Fruit fly (Drosophila melanogaster) whole organism, wandering third instar larva: ENCODE results near the gene CG3407.

ENCODE experiments used
- CG9705 ChIP-seq: fragments of 200-800 bp; sonication (Bioruptor generic); optimal IDR thresholded peaks from 2 replicates; lab custom pipeline; 2018; ENCODE audit warnings: missing biosample characterization, mild to moderate bottlenecking, missing genetic modification characterization
- CrebA ChIP-seq: fragments of 200-800 bp; sonication (Bioruptor generic); optimal IDR thresholded peaks from 2 replicates; lab custom pipeline; 2016; ENCODE audit warnings: missing biosample characterization, mild to moderate bottlenecking, missing genetic modification characterization, borderline replicate concordance
- Jra ChIP-seq: sonication (Bioruptor generic); optimal IDR thresholded peaks from 2 replicates; lab custom pipeline; 2016; ENCODE audit warnings: missing biosample characterization, missing genetic modification characterization
- Myc ChIP-seq: fragments of >200 bp; optimal IDR thresholded peaks from 2 replicates; lab custom pipeline; 2017
- Sp1 ChIP-seq: fragments of 200-800 bp; sonication (Bioruptor generic); optimal IDR thresholded peaks from 3 replicates; lab custom pipeline; 2019; ENCODE audit warnings: missing biosample characterization, mild to moderate bottlenecking, missing genetic modification characterization, moderate library complexity
- ey ChIP-seq: fragments of 200-800 bp; sonication (Bioruptor generic); optimal IDR thresholded peaks from 2 replicates; lab custom pipeline; 2016; ENCODE audit warnings: missing biosample characterization, missing genetic modification characterization
- usp ChIP-seq: fragments of >200 bp; optimal IDR thresholded peaks from 2 replicates; lab custom pipeline; 2017; ENCODE audit warnings: missing biosample characterization, missing genetic modification characterization

DNA sequence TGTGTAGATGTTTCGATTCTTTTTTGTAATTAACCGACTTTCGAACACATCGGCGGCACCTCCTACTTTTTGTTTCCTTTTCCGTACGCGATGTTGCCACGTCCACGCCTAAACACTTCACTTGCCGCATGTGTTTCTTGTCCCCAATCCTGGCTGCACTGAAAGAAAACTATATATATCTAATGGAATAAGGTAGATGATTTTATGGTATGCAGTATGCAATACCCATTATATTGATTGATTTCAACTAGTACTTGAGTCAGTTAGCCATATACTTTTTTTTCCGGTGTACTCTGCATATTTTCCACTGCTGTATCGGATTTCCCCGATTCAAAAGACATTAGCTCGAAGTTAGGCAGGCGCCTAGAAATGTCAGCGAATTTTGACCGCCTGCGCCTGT is 5.7 kb upstream of the CG3407 start:
- TF ChIP-seq Sp1 (GFP tag; lab: Kevin White, UChicago) (no peak), ey (no peak), usp (GFP tag; lab: Kevin White, UChicago) (no peak), Jra (no peak), Myc (lab: Kevin White, UChicago) (no peak), CG9705 (GFP tag; lab: Kevin White, UChicago) (no peak), CrebA (no peak)
